Fruit fly (Drosophila melanogaster) whole organism, embryonic: ENCODE data around the gene Lim3.

Source experiments
- Atf-2 ChIP-seq: fragments of 200-800 bp; sonication (Bioruptor generic); optimal IDR thresholded peaks from 2 replicates; lab custom pipeline; 2016; ENCODE audit warnings: missing biosample characterization, missing genetic modification characterization
- CG10209 ChIP-seq: fragments of 200-800 bp; sonication (Bioruptor generic); optimal IDR thresholded peaks from 3 replicates; lab custom pipeline; 2017; ENCODE audit warnings: missing biosample characterization, mild to moderate bottlenecking, missing genetic modification characterization, missing genetic modification reagents
- CG10565 ChIP-seq: fragments of 200-800 bp; sonication (Bioruptor generic); optimal IDR thresholded peaks from 3 replicates; lab custom pipeline; 2016; ENCODE audit warnings: missing biosample characterization, mild to moderate bottlenecking, missing genetic modification characterization
- CG11456 ChIP-seq: fragments of 200-800 bp; sonication (Bioruptor generic); IDR thresholded peaks from 3 replicates; pipeline ENCODE4 v1.3.6; 2022; ENCODE audit warnings: missing biosample characterization, missing genetic modification characterization
- CG12744 ChIP-seq: fragments of 200-800 bp; sonication (Bioruptor generic); optimal IDR thresholded peaks from 2 replicates; lab custom pipeline; 2016; ENCODE audit warnings: missing biosample characterization, missing genetic modification characterization
- CG12769 ChIP-seq: fragments of 200-800 bp; sonication (Bioruptor generic); optimal IDR thresholded peaks from 2 replicates; lab custom pipeline; 2019; ENCODE audit warnings: missing biosample characterization, mild to moderate bottlenecking, missing genetic modification characterization, moderate library complexity
- CG14667 ChIP-seq: fragments of 200-800 bp; sonication (Bioruptor generic); IDR thresholded peaks from 2 replicates; pipeline ENCODE4 v1.3.6; 2022; ENCODE audit warnings: missing biosample characterization, missing genetic modification characterization
- CG1529 ChIP-seq: fragments of 200-800 bp; sonication (Bioruptor generic); optimal IDR thresholded peaks from 3 replicates; lab custom pipeline; 2018; ENCODE audit warnings: missing biosample characterization, missing genetic modification characterization
- CG18011 ChIP-seq: fragments of 200-800 bp; sonication (Bioruptor generic); optimal IDR thresholded peaks from 2 replicates; lab custom pipeline; 2017; ENCODE audit warnings: missing biosample characterization, missing genetic modification characterization, mild to moderate bottlenecking, moderate library complexity, missing genotype
- CG2889 ChIP-seq: fragments of 200-800 bp; sonication (Bioruptor generic); IDR thresholded peaks from 3 replicates; pipeline ENCODE4 v1.3.6; 2022; ENCODE audit warnings: missing biosample characterization, missing genetic modification characterization
- CG31441 ChIP-seq: fragments of 200-800 bp; sonication (Bioruptor generic); IDR thresholded peaks from 2 replicates; pipeline ENCODE4 v1.3.6; 2022; ENCODE audit warnings: missing biosample characterization, missing genetic modification characterization
- CG34224 ChIP-seq: fragments of 200-800 bp; sonication (Bioruptor generic); IDR thresholded peaks from 3 replicates; pipeline ENCODE4 v1.3.6; 2022; ENCODE audit warnings: missing biosample characterization, missing genetic modification characterization; ENCODE audit not compliant: partially characterized antibody
- CG4282 ChIP-seq: fragments of 200-800 bp; sonication (Bioruptor generic); optimal IDR thresholded peaks from 2 replicates; lab custom pipeline; 2016; ENCODE audit warnings: missing biosample characterization, missing genetic modification characterization
- CG5245 ChIP-seq: fragments of 200-800 bp; sonication (Bioruptor generic); optimal IDR thresholded peaks from 3 replicates; lab custom pipeline; 2016; ENCODE audit warnings: missing biosample characterization, missing genetic modification characterization
- CG7271 ChIP-seq: fragments of 200-800 bp; sonication (Bioruptor generic); optimal IDR thresholded peaks from 2 replicates; lab custom pipeline; 2018; ENCODE audit warnings: missing biosample characterization, mild to moderate bottlenecking, missing genetic modification characterization, moderate library complexity
- CG7987 ChIP-seq: fragments of 200-800 bp; sonication (Bioruptor generic); optimal IDR thresholded peaks from 2 replicates; lab custom pipeline; 2018; ENCODE audit warnings: missing biosample characterization, mild to moderate bottlenecking, missing genetic modification characterization, moderate library complexity
- CG8281 ChIP-seq: fragments of 200-800 bp; sonication (Bioruptor generic); optimal IDR thresholded peaks from 2 replicates; lab custom pipeline; 2018; ENCODE audit warnings: missing biosample characterization, mild to moderate bottlenecking, missing genetic modification characterization, moderate library complexity
- CG9609 ChIP-seq: fragments of 200-800 bp; sonication (Bioruptor generic); optimal IDR thresholded peaks from 3 replicates; lab custom pipeline; 2016; ENCODE audit warnings: missing biosample characterization, missing genetic modification characterization
- E2f1 ChIP-seq: fragments of 200-800 bp; sonication (Bioruptor generic); IDR thresholded peaks from 2 replicates; pipeline ENCODE4 v1.3.6; 2022; ENCODE audit warnings: missing biosample characterization, missing genetic modification characterization
- Eip74EF ChIP-seq, 2 experiments: fragments of 200-800 bp in 1 of 2; fragments of >200 bp in 1 of 2; sonication (Bioruptor generic) in 1 of 2; optimal IDR thresholded peaks; 2 replicates each; lab custom pipeline; 2017 to 2019; ENCODE audit warnings: missing biosample characterization in 2 of 2, missing genetic modification characterization in 2 of 2, mild to moderate bottlenecking in 1 of 2, moderate library complexity in 1 of 2
- GATAe ChIP-seq: fragments of 200-800 bp; sonication (Bioruptor generic); conservative IDR thresholded peaks from 2 replicates; pipeline ENCODE4 v1.3.6; 2022; ENCODE audit warnings: missing biosample characterization, missing genetic modification characterization
- HLH3B ChIP-seq: fragments of 200-800 bp; sonication (Bioruptor generic); IDR thresholded peaks from 2 replicates; pipeline ENCODE4 v1.3.6; 2022; ENCODE audit warnings: missing biosample characterization, missing genetic modification characterization
- HLHmδ ChIP-seq: fragments of 200-800 bp; sonication (Bioruptor generic); optimal IDR thresholded peaks from 2 replicates; lab custom pipeline; 2018; ENCODE audit warnings: missing biosample characterization, mild to moderate bottlenecking, missing genetic modification characterization, moderate library complexity
- Jarid2 ChIP-seq: fragments of 200-800 bp; sonication (Bioruptor generic); optimal IDR thresholded peaks from 3 replicates; lab custom pipeline; 2017; ENCODE audit warnings: mild to moderate bottlenecking, missing biosample characterization, missing genetic modification reagents, missing genetic modification characterization
- MESR4 ChIP-seq: fragments of 200-800 bp; sonication (Bioruptor generic); optimal IDR thresholded peaks from 2 replicates; lab custom pipeline; 2018; ENCODE audit warnings: missing biosample characterization, mild to moderate bottlenecking, missing genetic modification characterization, moderate library complexity
- Scr ChIP-seq: fragments of 200-800 bp; sonication (Bioruptor generic); IDR thresholded peaks from 2 replicates; pipeline ENCODE4 v1.3.6; 2022; ENCODE audit warnings: missing biosample characterization, missing genetic modification characterization; ENCODE audit not compliant: partially characterized antibody
- ash1 ChIP-seq: fragments of 200-800 bp; sonication (Bioruptor generic); optimal IDR thresholded peaks from 2 replicates; lab custom pipeline; 2018; ENCODE audit warnings: missing biosample characterization, mild to moderate bottlenecking, missing genetic modification characterization
- ato ChIP-seq: fragments of 200-800 bp; sonication (Bioruptor generic); IDR thresholded peaks from 2 replicates; pipeline ENCODE4 v1.3.6; 2022; ENCODE audit warnings: missing biosample characterization, missing genetic modification characterization; ENCODE audit not compliant: partially characterized antibody
- cato ChIP-seq: fragments of 200-800 bp; sonication (Bioruptor generic); optimal IDR thresholded peaks from 2 replicates; lab custom pipeline; 2016; ENCODE audit warnings: missing biosample characterization, missing genetic modification characterization, borderline replicate concordance
- crc ChIP-seq: fragments of 200-800 bp; sonication (Bioruptor generic); optimal IDR thresholded peaks from 2 replicates; lab custom pipeline; 2016; ENCODE audit warnings: missing biosample characterization, missing genetic modification characterization
- esg ChIP-seq: fragments of 200-800 bp; sonication (Bioruptor generic); conservative IDR thresholded peaks from 2 replicates; pipeline ENCODE4 v1.3.6; 2022; ENCODE audit warnings: missing biosample characterization, missing genetic modification characterization
- exex ChIP-seq: fragments of 200-800 bp; sonication (Bioruptor generic); optimal IDR thresholded peaks from 4 replicates; lab custom pipeline; 2018; ENCODE audit warnings: missing biosample characterization, mild to moderate bottlenecking, missing genetic modification characterization, moderate library complexity
- fru ChIP-seq: fragments of >200 bp; optimal IDR thresholded peaks from 2 replicates; lab custom pipeline; 2017
- gsb-n ChIP-seq: fragments of 200-800 bp; sonication (Bioruptor generic); optimal IDR thresholded peaks from 3 replicates; lab custom pipeline; 2018; ENCODE audit warnings: missing biosample characterization, mild to moderate bottlenecking, missing genetic modification characterization
- ham ChIP-seq: fragments of 200-800 bp; sonication (Bioruptor generic); IDR thresholded peaks from 2 replicates; pipeline ENCODE4 v1.3.6; 2022; ENCODE audit warnings: missing biosample characterization, missing genetic modification characterization
- her ChIP-seq: fragments of 200-800 bp; sonication (Bioruptor generic); optimal IDR thresholded peaks from 2 replicates; lab custom pipeline; 2016; ENCODE audit warnings: missing biosample characterization, missing genetic modification characterization
- lab ChIP-seq: fragments of 200-800 bp; sonication (Bioruptor generic); optimal IDR thresholded peaks from 3 replicates; lab custom pipeline; 2017; ENCODE audit warnings: missing biosample characterization, missing genetic modification characterization, mild to moderate bottlenecking, moderate library complexity, missing genetic modification reagents
- row ChIP-seq: fragments of 200-800 bp; sonication (Bioruptor generic); IDR thresholded peaks from 3 replicates; pipeline ENCODE4 v1.3.6; 2022; ENCODE audit warnings: missing biosample characterization, missing genetic modification characterization
- schlank ChIP-seq: fragments of 200-800 bp; sonication (Bioruptor generic); optimal IDR thresholded peaks from 2 replicates; lab custom pipeline; 2018; ENCODE audit warnings: missing biosample characterization, mild to moderate bottlenecking, missing genetic modification characterization
- sens-2 ChIP-seq: fragments of 200-800 bp; sonication (Bioruptor generic); IDR thresholded peaks from 2 replicates; pipeline ENCODE4 v1.3.6; 2022; ENCODE audit warnings: missing biosample characterization, missing genetic modification characterization
- sima ChIP-seq: fragments of 200-800 bp; sonication (Bioruptor generic); optimal IDR thresholded peaks from 2 replicates; lab custom pipeline; 2016; ENCODE audit warnings: missing biosample characterization, missing genetic modification characterization
- sisA ChIP-seq: fragments of 200-800 bp; sonication (Bioruptor generic); IDR thresholded peaks from 2 replicates; pipeline ENCODE4 v1.3.6; 2022; ENCODE audit warnings: missing biosample characterization, missing genetic modification characterization
- ssp ChIP-seq: fragments of 200-800 bp; sonication (Bioruptor generic); IDR thresholded peaks from 2 replicates; pipeline ENCODE4 v1.3.6; 2022; ENCODE audit warnings: missing biosample characterization, missing genetic modification characterization
- sug ChIP-seq: fragments of 200-800 bp; optimal IDR thresholded peaks from 2 replicates; lab custom pipeline; 2019; ENCODE audit warnings: missing biosample characterization, mild to moderate bottlenecking, missing genetic modification characterization, moderate library complexity
- tgo ChIP-seq: fragments of 200-800 bp; sonication (Bioruptor generic); IDR thresholded peaks from 3 replicates; pipeline ENCODE4 v1.3.6; 2022; ENCODE audit warnings: missing biosample characterization, missing genetic modification characterization
- tin ChIP-seq: fragments of 200-800 bp; sonication (Bioruptor generic); optimal IDR thresholded peaks from 3 replicates; lab custom pipeline; 2016; ENCODE audit warnings: missing biosample characterization, missing genetic modification characterization
- tll ChIP-seq, 2 experiments: fragments of 200-800 bp in 1 of 2; fragments of >200 bp in 1 of 2; sonication (Bioruptor generic) in 1 of 2; optimal IDR thresholded peaks; 2 replicates each; lab custom pipeline; 2017 to 2019; ENCODE audit warnings: missing biosample characterization in 2 of 2, missing genetic modification characterization in 2 of 2, mild to moderate bottlenecking in 1 of 2, moderate library complexity in 1 of 2
- ttk ChIP-seq: fragments of 200-800 bp; sonication (Bioruptor generic); IDR thresholded peaks from 2 replicates; pipeline ENCODE4 v2.1.2; 2022; ENCODE audit warnings: missing biosample characterization, missing genetic modification characterization
- vnd ChIP-seq: fragments of 200-800 bp; sonication (Bioruptor generic); IDR thresholded peaks from 3 replicates; pipeline ENCODE4 v1.3.6; 2022; ENCODE audit warnings: missing biosample characterization, missing genetic modification characterization; ENCODE audit not compliant: partially characterized antibody
- z ChIP-seq: fragments of 200-800 bp; sonication (Bioruptor generic); IDR thresholded peaks from 3 replicates; pipeline ENCODE4 v1.3.6; 2022; ENCODE audit warnings: missing biosample characterization, missing genetic modification characterization

Gene Lim3

DNA sequence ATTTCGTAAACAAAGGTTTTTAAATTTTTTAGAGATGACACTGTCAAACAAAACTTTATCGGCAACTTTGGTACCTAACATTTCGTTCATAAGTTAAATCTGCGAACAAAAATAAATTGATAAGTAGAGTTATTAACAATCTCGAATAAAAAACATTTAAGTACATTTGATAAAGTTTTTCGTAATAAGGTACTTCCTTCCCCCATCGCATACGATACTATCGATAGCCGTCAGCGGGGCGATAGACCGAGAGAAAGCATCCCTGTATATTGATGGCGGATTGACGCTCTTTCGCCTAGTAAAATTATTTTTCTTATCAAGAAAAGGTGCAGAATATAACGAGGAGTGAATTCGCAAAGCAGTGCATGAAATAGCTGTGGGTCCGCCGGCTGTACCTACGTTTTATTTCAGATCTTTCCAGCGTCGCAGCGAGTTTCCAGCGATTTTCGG is 63.1 kb downstream of the Lim3 start, which contains the start of the genes Ttc19 and Acn:
Gene Ttc19 (minus strand): TSS at position 38 of the 450 bp plus-strand sequence.
Gene Acn (plus strand): TSS at position 245 of the 450 bp plus-strand sequence.
- TF ChIP-seq ham = peak; percentile 74; the same call in 1 of the 2 replicates
- peak; percentile 9 for TF ChIP-seq CG10565 (GFP tag; lab: Kevin White, UChicago)
- peak; percentile 58 for TF ChIP-seq CG1529 (GFP tag; lab: Kevin White, UChicago)
- TF ChIP-seq CG12744 (GFP tag; lab: Kevin White, UChicago) = peak; percentile 77
- no peak for TF ChIP-seq ash1
- peak; percentile 88 for TF ChIP-seq tin (GFP tag; lab: Kevin White, UChicago)
- no peak for TF ChIP-seq gsb-n (tag; lab: Kevin White, UChicago)
- peak; percentile 71; the same call in 1 of the 3 replicates for TF ChIP-seq CG2889 (GFP tag; lab: Robert Waterston, UW)
- peak; percentile 74 for TF ChIP-seq CG7271 (tag; lab: Kevin White, UChicago)
- no peak for TF ChIP-seq tll (GFP tag; optimal IDR thresholded peaks at IDR 0.05; lab: Kevin White, UChicago)
- TF ChIP-seq CG34224 = peak; percentile 91
- TF ChIP-seq Eip74EF (GFP tag; optimal IDR thresholded peaks at IDR 0.05; lab: Kevin White, UChicago) = no peak
- TF ChIP-seq E2f1 = peak; percentile 62
- peak; percentile 42; the same call in 1 of the 2 replicates for TF ChIP-seq GATAe (GFP tag; lab: Robert Waterston, UW)
- TF ChIP-seq HLHmδ (GFP tag; lab: Kevin White, UChicago) = no peak
- TF ChIP-seq Atf-2 (GFP tag; lab: Kevin White, UChicago) = peak; percentile 80
- TF ChIP-seq CG8281 = peak; percentile 98
- peak; percentile 68 for TF ChIP-seq cato (GFP tag; lab: Kevin White, UChicago)
- TF ChIP-seq MESR4 (GFP tag; lab: Kevin White, UChicago) = peak; percentile 80
- TF ChIP-seq ttk = peak; percentile 67
- no peak for TF ChIP-seq sima
- TF ChIP-seq exex (tag; lab: Kevin White, UChicago) = no peak
- peak; percentile 59 for TF ChIP-seq sens-2
- TF ChIP-seq CG11456 (GFP tag; lab: Robert Waterston, UW) = peak; percentile 85
- peak; percentile 77 for TF ChIP-seq CG14667
- no peak for TF ChIP-seq CG12769
- TF ChIP-seq vnd (GFP tag; lab: Robert Waterston, UW) = peak; percentile 96
- peak; percentile 88 for TF ChIP-seq sug (tag; lab: Kevin White, UChicago)
- peak; percentile 69 for TF ChIP-seq CG10209
- TF ChIP-seq fru (lab: Kevin White, UChicago) = no peak
- TF ChIP-seq ssp = peak; percentile 82
- TF ChIP-seq CG5245 (GFP tag; lab: Kevin White, UChicago) = peak; percentile 61
- TF ChIP-seq CG18011 = peak; percentile 63
- TF ChIP-seq Jarid2 (GFP tag; lab: Kevin White, UChicago) = no peak
- peak; percentile 98 for TF ChIP-seq Scr
- peak; percentile 90 for TF ChIP-seq CG9609 (GFP tag; lab: Kevin White, UChicago)
- TF ChIP-seq schlank = peak; percentile 62
- TF ChIP-seq crc (GFP tag; lab: Kevin White, UChicago) = peak; percentile 84
- no peak; the same call in 1 of the 2 replicates for TF ChIP-seq CG31441
- TF ChIP-seq HLH3B (GFP tag; lab: Robert Waterston, UW) = peak; percentile 75
- TF ChIP-seq sisA (GFP tag; lab: Robert Waterston, UW) = peak; percentile 84
- TF ChIP-seq ato (GFP tag; lab: Robert Waterston, UW) = peak; percentile 88
- TF ChIP-seq tgo (GFP tag; lab: Robert Waterston, UW) = peak; percentile 86
- peak; percentile 89 for TF ChIP-seq CG4282 (GFP tag; lab: Kevin White, UChicago)
- TF ChIP-seq row (GFP tag; lab: Robert Waterston, UW) = peak; percentile 96
- peak; percentile 84 for TF ChIP-seq lab (GFP tag; lab: Kevin White, UChicago)
- peak; percentile 83 for TF ChIP-seq her (GFP tag; lab: Kevin White, UChicago)
- peak; percentile 53 for TF ChIP-seq CG7987
- TF ChIP-seq z = no peak
- peak; percentile 83 for TF ChIP-seq esg (GFP tag; lab: Robert Waterston, UW)
